Fruit fly (Drosophila melanogaster): ENCODE measurements around the gene Acp95EF.

Gene Acp95EF

DNA sequence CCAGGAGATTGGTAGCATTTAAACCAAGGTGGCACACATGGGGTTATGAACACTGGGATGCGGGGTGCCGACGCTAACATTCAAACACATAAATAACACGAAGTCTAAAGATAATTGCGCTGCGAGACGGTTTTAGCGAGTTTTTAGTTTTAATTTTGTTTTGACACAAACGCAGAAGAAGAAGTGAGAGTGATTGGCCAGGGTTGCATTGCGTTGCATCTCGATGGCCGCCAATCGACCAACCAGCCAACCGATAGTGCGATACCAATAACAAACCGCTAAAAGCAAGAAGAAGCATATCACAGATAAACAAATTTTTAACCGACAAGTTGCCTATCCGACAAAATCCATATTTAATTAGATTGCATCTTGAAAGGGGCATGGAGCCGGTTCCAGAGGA is 2.0 kb upstream of the Acp95EF start, which contains the start of the genes Spps and CG13609 (continued):
- TF ChIP-seq Elba2 (GFP tag; optimal IDR thresholded peaks at IDR 0.05) (no peak), Hmx (GFP tag; optimal IDR thresholded peaks at IDR 0.05) (no peak), CG17912 (GFP tag; optimal IDR thresholded peaks at IDR 0.05) (peak; percentile 25), sima (GFP tag; optimal IDR thresholded peaks at IDR 0.05) (no peak), CG12659 (GFP tag; optimal IDR thresholded peaks at IDR 0.05) (peak; percentile 77), CG7271 (tag; optimal IDR thresholded peaks at IDR 0.05) (no peak), Ets97D (GFP tag; optimal IDR thresholded peaks at IDR 0.05) (peak; percentile 93), da (GFP tag; optimal IDR thresholded peaks at IDR 0.05) (no peak), Xrp1 (GFP tag; IDR thresholded peaks at IDR 0.05) (no peak), CG12769 (tag; optimal IDR thresholded peaks at IDR 0.05) (no peak), D (optimal IDR thresholded peaks at IDR 0.05) (no peak), D (GFP tag; optimal IDR thresholded peaks at IDR 0.05) (no peak), peb (GFP tag; IDR thresholded peaks at IDR 0.05) (no peak), hbn (GFP tag; IDR thresholded peaks at IDR 0.05; ENCODE audit: partially characterized antibody) (peak; percentile 95), CG12071 (GFP tag; optimal IDR thresholded peaks at IDR 0.05) (no peak), sens-2 (GFP tag; IDR thresholded peaks at IDR 0.05) (no peak), tna (GFP tag; IDR thresholded peaks at IDR 0.05; ENCODE audit: partially characterized antibody) (peak; percentile 93), tx (GFP tag; optimal IDR thresholded peaks at IDR 0.05) (no peak), Bgb (GFP tag; IDR thresholded peaks at IDR 0.05; ENCODE audit: partially characterized antibody) (peak; percentile 99), tap (tag; optimal IDR thresholded peaks at IDR 0.05) (no peak), CG15073 (GFP tag; optimal IDR thresholded peaks at IDR 0.05) (no peak), ase (GFP tag; IDR thresholded peaks at IDR 0.05) (no peak), lov (optimal IDR thresholded peaks at IDR 0.05) (no peak), lov (GFP tag; IDR thresholded peaks at IDR 0.05) (no peak), Sox102F (GFP tag; optimal IDR thresholded peaks at IDR 0.05) (no peak), ssp (GFP tag; IDR thresholded peaks at IDR 0.05) (no peak), Gug (GFP tag; IDR thresholded peaks at IDR 0.05) (no peak), NC2β (GFP tag; optimal IDR thresholded peaks at IDR 0.05) (peak; percentile 36), CG15696 (tag; optimal IDR thresholded peaks at IDR 0.05) (no peak), Myb (GFP tag; optimal IDR thresholded peaks at IDR 0.05) (peak; percentile 95), CG11398 (GFP tag; optimal IDR thresholded peaks at IDR 0.05) (no peak), sens (GFP tag) (no peak), HmgD (GFP tag; optimal IDR thresholded peaks at IDR 0.05) (peak; percentile 18), CG7745 (tag; optimal IDR thresholded peaks at IDR 0.05) (no peak), sim (GFP tag; IDR thresholded peaks at IDR 0.05) (no peak), gsb (GFP tag; IDR thresholded peaks at IDR 0.05) (no peak), CG13424 (tag; optimal IDR thresholded peaks at IDR 0.05) (no peak), zfh1 (GFP tag; IDR thresholded peaks at IDR 0.05) (peak; percentile 50; the same call in 1 of the 3 replicates), CG18764 (GFP tag; optimal IDR thresholded peaks at IDR 0.05) (no peak), schlank (tag; optimal IDR thresholded peaks at IDR 0.05) (no peak), tup (GFP tag; optimal IDR thresholded peaks at IDR 0.05) (no peak), org-1 (GFP tag; optimal IDR thresholded peaks at IDR 0.05) (no peak), Blimp-1 (GFP tag; optimal IDR thresholded peaks at IDR 0.05) (peak; percentile 97), Bteb2 (GFP tag; optimal IDR thresholded peaks at IDR 0.05) (no peak), Ptx1 (GFP tag; IDR thresholded peaks at IDR 0.05) (no peak), CG12942 (GFP tag; optimal IDR thresholded peaks at IDR 0.05) (no peak), cad (GFP tag; optimal IDR thresholded peaks at IDR 0.05) (no peak), fd102C (GFP tag; optimal IDR thresholded peaks at IDR 0.05) (no peak), CG16813 (GFP tag; IDR thresholded peaks at IDR 0.05; ENCODE audit: partially characterized antibody) (peak; percentile 95), CG9876 (GFP tag; optimal IDR thresholded peaks at IDR 0.05) (no peak), al (GFP tag; IDR thresholded peaks at IDR 0.05) (no peak), Dbx (GFP tag; IDR thresholded peaks at IDR 0.05) (0 out of 3 replicates have a peak, but pooled peaks have one; percentile 53), disco-r (GFP tag; optimal IDR thresholded peaks at IDR 0.05) (no peak)

Measured in whole organism, embryonic.